Fruit fly (Drosophila melanogaster): Measurements from ENCODE around the gene Phb1.

Phb1 gene

DNA sequence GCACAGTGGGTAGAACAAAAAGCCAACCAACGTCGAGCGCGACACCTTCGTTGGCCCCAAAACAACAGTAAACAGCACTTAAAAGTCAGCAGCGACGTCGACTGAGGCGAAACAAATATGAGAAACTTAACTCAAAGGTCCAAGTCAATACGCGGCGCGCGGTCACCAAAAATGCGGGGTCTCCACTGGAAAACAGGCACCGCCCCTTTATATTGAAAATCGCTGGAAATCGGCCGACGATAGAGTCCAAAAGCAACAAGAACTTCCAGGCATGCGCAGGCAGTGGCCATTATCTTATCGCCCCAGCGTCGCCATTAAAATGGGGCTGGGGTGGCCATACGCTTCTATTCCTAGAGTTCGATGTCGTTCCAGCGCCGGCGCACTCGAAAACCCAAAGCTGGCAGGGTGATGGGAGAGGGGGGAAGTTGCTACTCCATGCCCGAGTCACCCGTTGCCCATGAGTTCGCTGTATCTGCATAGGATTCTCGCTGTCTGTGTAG is 15.2 kb downstream of the Phb1 start, which contains the start of gene Lim3:
Gene Lim3 (minus strand): TSS at position 51 of the 500 bp plus-strand sequence.
- TF ChIP-seq Mnt (GFP tag; optimal IDR thresholded peaks at IDR 0.05) (no peak), CG14711 (tag; optimal IDR thresholded peaks at IDR 0.05) (no peak), pad (GFP tag; optimal IDR thresholded peaks at IDR 0.05) (peak; percentile 46), Clk (GFP tag; optimal IDR thresholded peaks at IDR 0.05) (no peak), toe (GFP tag; optimal IDR thresholded peaks at IDR 0.05) (no peak)

DNA sequence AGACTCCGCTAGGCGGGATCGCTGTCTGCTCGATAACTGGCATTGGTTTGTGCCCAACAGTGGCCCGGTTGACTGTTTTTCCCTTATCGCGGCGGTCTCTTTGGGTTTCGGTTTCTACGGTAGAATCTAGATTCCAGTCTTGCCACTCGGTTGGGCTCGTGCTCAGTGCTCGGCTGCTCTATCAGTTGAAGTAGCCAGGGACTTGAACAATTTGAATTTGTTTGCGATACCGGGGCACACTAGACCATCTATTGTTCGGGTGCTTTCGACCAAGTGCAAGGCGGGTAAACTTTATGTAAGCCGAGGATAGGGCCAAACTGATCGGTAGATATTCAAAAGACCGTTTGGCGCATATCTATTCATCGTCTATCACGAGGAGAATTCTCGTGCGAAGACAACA is 17.4 kb downstream of the Phb1 start:
- TF ChIP-seq CG7045 (GFP tag; optimal IDR thresholded peaks at IDR 0.05) (no peak), CG11617 (GFP tag; optimal IDR thresholded peaks at IDR 0.05) (no peak), Crg-1 (GFP tag; optimal IDR thresholded peaks at IDR 0.05) (no peak), pad (GFP tag; optimal IDR thresholded peaks at IDR 0.05) (no peak), CG14711 (tag; optimal IDR thresholded peaks at IDR 0.05) (no peak), CG1620 (GFP tag; optimal IDR thresholded peaks at IDR 0.05) (no peak), ovo (GFP tag; optimal IDR thresholded peaks at IDR 0.05) (no peak), Clk (GFP tag; optimal IDR thresholded peaks at IDR 0.05) (no peak), bab1 (GFP tag; optimal IDR thresholded peaks at IDR 0.05) (no peak), toe (GFP tag; optimal IDR thresholded peaks at IDR 0.05) (no peak), kay (GFP tag; ENCODE audit: borderline replicate concordance) (no peak), CG7101 (tag; optimal IDR thresholded peaks at IDR 0.05) (no peak), CG12768 (GFP tag; optimal IDR thresholded peaks at IDR 0.05) (no peak), CG5204 (GFP tag; optimal IDR thresholded peaks at IDR 0.05) (no peak), Mnt (GFP tag; optimal IDR thresholded peaks at IDR 0.05) (no peak)

DNA sequence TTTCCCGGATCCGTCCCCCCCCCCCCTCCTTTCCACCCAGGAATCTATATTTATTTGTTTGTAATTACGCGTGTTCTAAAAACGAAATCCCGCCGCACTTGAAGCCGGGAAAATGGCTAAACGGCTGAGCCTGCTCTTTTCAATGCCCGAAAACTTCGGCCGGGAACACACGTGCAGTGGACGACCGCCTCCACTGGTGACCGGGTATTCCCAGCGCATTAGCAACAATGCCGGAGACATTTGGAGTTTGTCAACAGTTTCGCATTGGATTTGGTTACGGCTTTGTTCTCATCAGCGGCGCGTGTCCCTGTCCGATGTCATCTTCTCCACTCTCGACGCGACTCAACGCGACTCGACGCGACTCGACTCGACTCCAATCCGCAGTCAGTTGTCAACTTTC is 19.3 kb downstream of the Phb1 start:
- TF ChIP-seq Mnt (GFP tag; optimal IDR thresholded peaks at IDR 0.05) (no peak), CG11617 (GFP tag; optimal IDR thresholded peaks at IDR 0.05) (no peak), ovo (GFP tag; optimal IDR thresholded peaks at IDR 0.05) (no peak), CG7045 (GFP tag; optimal IDR thresholded peaks at IDR 0.05) (no peak), Clk (GFP tag; optimal IDR thresholded peaks at IDR 0.05) (no peak), bab1 (GFP tag; optimal IDR thresholded peaks at IDR 0.05) (no peak), cnc (optimal IDR thresholded peaks at IDR 0.05) (no peak), Hr96 (GFP tag; optimal IDR thresholded peaks at IDR 0.05) (no peak), CG12768 (GFP tag; optimal IDR thresholded peaks at IDR 0.05) (no peak), toe (GFP tag; optimal IDR thresholded peaks at IDR 0.05) (no peak), Crg-1 (GFP tag; optimal IDR thresholded peaks at IDR 0.05) (no peak), CG1620 (GFP tag; optimal IDR thresholded peaks at IDR 0.05) (no peak), kay (GFP tag; ENCODE audit: borderline replicate concordance) (no peak), CG33017 (tag; optimal IDR thresholded peaks at IDR 0.05) (no peak), CG5204 (GFP tag; optimal IDR thresholded peaks at IDR 0.05) (no peak), CG7101 (tag; optimal IDR thresholded peaks at IDR 0.05) (no peak), tj (GFP tag; optimal IDR thresholded peaks at IDR 0.05) (no peak)

DNA sequence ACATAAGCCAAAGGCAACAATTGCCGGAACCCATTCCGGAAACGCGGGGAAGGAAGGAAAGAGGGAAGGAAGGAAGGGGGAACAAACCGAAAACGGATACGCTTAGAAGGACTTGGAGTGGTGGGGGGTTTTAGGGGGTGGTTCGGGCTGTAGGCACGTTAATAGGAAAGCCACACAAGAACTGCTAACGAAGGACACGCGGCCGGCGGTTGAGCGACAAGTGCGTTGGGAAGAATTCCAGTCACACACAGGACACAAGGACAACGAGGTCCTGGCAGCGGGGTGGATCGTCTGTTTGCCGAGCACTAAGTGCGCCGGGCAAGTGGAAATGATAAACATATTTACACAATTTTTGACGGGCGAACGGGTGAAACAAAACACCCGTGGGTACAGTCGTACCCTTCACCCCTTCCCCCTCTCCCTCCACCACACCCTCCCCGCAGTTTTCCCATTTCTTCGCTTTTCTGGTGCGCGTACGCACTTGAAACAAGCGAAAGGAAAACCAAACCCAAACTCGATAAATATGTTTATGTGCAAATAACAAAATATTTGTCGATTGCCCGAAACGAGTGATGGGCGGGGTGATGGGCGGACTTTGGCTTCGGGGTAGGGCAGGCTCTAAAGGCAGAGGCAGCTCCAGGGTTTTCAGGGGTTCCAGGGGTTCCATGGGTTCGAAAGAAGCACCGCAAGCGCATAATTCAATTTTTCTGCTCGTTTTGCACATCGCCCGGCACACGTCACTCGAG is 20.3 kb downstream of the Phb1 start:
- TF ChIP-seq CG5204 (GFP tag; optimal IDR thresholded peaks at IDR 0.05) (no peak), toe (GFP tag; optimal IDR thresholded peaks at IDR 0.05) (no peak), Mnt (GFP tag; optimal IDR thresholded peaks at IDR 0.05) (no peak), CG7101 (tag; optimal IDR thresholded peaks at IDR 0.05) (no peak), pad (GFP tag; optimal IDR thresholded peaks at IDR 0.05) (no peak), kay (GFP tag; ENCODE audit: borderline replicate concordance) (no peak), CG1620 (GFP tag; optimal IDR thresholded peaks at IDR 0.05) (no peak), cnc (optimal IDR thresholded peaks at IDR 0.05) (no peak), bab1 (GFP tag; optimal IDR thresholded peaks at IDR 0.05) (no peak), cic (GFP tag; optimal IDR thresholded peaks at IDR 0.05) (no peak), CG7045 (GFP tag; optimal IDR thresholded peaks at IDR 0.05) (no peak)

DNA sequence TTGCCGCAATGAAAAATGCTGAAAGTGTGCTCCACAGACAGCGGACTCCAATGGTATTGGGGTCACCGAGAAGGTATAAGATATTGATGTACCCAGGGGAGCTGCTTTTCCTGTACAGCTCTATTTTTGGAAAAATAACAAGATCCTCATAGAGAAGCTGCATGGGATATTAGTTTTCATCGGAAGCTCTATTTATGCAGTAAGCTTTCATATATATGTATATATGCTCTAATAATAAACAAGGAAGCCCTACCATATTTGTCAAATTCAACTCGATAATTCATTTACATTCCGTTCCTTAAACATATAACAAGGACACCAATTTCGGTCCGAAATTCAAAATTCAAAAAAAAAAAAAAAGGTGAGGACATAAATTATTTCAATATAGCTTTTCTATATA is 21.9 kb downstream of the Phb1 start, which contains the start of the genes CG17344 and CG43731:
Gene CG17344 (plus strand): TSS at position 301 of the 400 bp plus-strand sequence.
Gene CG43731 (plus strand): TSS at position 301 of the 400 bp plus-strand sequence.
- TF ChIP-seq CG12768 (GFP tag; optimal IDR thresholded peaks at IDR 0.05) = no peak
- TF ChIP-seq Mnt (GFP tag; optimal IDR thresholded peaks at IDR 0.05) = no peak
- no peak for TF ChIP-seq tj (GFP tag; optimal IDR thresholded peaks at IDR 0.05)
- TF ChIP-seq CG5204 (GFP tag; optimal IDR thresholded peaks at IDR 0.05) = no peak
- no peak for TF ChIP-seq CG14711 (tag; optimal IDR thresholded peaks at IDR 0.05)
- TF ChIP-seq Hr96 (GFP tag; optimal IDR thresholded peaks at IDR 0.05) = no peak
- TF ChIP-seq cnc (optimal IDR thresholded peaks at IDR 0.05) = no peak

DNA sequence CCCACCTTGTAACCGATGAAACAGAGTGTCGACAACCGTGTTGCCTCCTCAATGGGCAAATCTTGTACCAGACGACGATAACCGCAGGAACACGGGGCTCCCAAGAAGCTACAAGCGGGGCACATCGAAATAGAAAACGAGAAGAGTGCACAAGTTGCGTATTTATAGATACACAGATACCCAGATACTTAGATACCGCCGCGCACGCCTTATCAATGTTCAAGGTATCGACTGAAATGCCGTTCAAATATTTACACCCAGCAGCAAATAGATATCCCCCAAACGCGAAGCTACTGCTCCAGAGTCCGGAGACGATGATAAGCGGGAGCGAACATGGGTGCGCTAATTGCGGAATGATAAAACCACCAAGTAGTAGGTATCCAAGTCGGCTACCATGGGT is 25.0 kb downstream of the Phb1 start:
- TF ChIP-seq cnc (optimal IDR thresholded peaks at IDR 0.05) = no peak
- TF ChIP-seq cic (GFP tag; optimal IDR thresholded peaks at IDR 0.05) = peak; percentile 58

DNA sequence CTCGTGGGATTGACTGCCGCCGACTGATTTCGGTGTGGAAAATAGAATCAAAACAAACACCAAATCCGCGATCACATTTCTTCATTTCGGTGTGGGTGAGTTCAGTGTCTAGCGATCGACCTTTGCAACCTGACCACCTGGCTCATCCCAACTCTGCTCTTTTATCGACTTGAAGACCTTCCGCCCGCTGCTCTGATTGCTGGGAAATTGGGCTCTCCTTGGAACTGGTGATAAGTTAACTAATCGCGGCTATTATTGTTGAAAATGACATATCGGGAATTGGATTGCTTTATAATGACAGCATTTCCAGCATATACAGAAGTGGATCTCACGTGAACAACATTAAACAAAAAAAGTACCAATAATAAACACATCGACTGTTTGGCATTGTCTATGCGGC is 26.3 kb downstream of the Phb1 start:
- no peak for TF ChIP-seq ovo (GFP tag; optimal IDR thresholded peaks at IDR 0.05)

All from whole organism, adult.